Fruit fly (Drosophila melanogaster) whole organism, embryonic: ENCODE data around the gene CG10702.

Source experiments
- Awh ChIP-seq: fragments of 200-800 bp; sonication (Bioruptor generic); IDR thresholded peaks from 2 replicates; pipeline ENCODE4, ENCODE4 v1.3.6; 2022; ENCODE audit warnings: missing biosample characterization, missing genetic modification characterization
- Bteb2 ChIP-seq: fragments of 200-800 bp; sonication (Bioruptor generic); optimal IDR thresholded peaks from 2 replicates; lab custom pipeline; 2016; ENCODE audit warnings: missing biosample characterization, missing genetic modification characterization
- CG13287 ChIP-seq: fragments of 200-800 bp; sonication (Bioruptor generic); IDR thresholded peaks from 2 replicates; pipeline ENCODE4 v1.3.6; 2022; ENCODE audit warnings: missing biosample characterization, missing genetic modification characterization; ENCODE audit not compliant: partially characterized antibody
- CG8290 ChIP-seq, 3 experiments: fragments of 200-800 bp; sonication (Bioruptor generic); optimal IDR thresholded peaks; 2 replicates each; lab custom pipeline; 2016 to 2019; ENCODE audit warnings: missing biosample characterization in 3 of 3, missing genetic modification characterization in 3 of 3, mild to moderate bottlenecking in 2 of 3, moderate library complexity in 1 of 3
- CG8478 ChIP-seq: fragments of >200 bp; optimal IDR thresholded peaks from 2 replicates; lab custom pipeline; 2018
- CG9215 ChIP-seq: fragments of 200-800 bp; sonication (Bioruptor generic); IDR thresholded peaks from 2 replicates; pipeline ENCODE4 v1.3.6; 2022; ENCODE audit warnings: missing biosample characterization, missing genetic modification characterization
- Dek ChIP-seq: fragments of 200-800 bp; sonication (Bioruptor generic); optimal IDR thresholded peaks from 3 replicates; lab custom pipeline; 2019; ENCODE audit warnings: missing biosample characterization, mild to moderate bottlenecking, missing genetic modification characterization, moderate library complexity
- Hr78 ChIP-seq, 2 experiments: fragments of 200-800 bp in 1 of 2; fragments of >200 bp in 1 of 2; sonication (Bioruptor generic) in 1 of 2; optimal IDR thresholded peaks; 2 replicates each; lab custom pipeline; 2017 to 2019; ENCODE audit warnings: missing biosample characterization in 2 of 2, missing genetic modification characterization in 2 of 2, mild to moderate bottlenecking in 1 of 2, moderate library complexity in 1 of 2
- chinmo ChIP-seq: fragments of 200-800 bp; sonication (Bioruptor generic); IDR thresholded peaks from 4 replicates; pipeline ENCODE4 v1.3.6; 2022; ENCODE audit warnings: missing biosample characterization, missing genetic modification characterization; ENCODE audit not compliant: partially characterized antibody
- ranshi ChIP-seq: fragments of 200-800 bp; sonication (Bioruptor generic); IDR thresholded peaks from 2 replicates; pipeline ENCODE4 v1.3.6; 2022; ENCODE audit warnings: missing biosample characterization, missing genetic modification characterization

DNA sequence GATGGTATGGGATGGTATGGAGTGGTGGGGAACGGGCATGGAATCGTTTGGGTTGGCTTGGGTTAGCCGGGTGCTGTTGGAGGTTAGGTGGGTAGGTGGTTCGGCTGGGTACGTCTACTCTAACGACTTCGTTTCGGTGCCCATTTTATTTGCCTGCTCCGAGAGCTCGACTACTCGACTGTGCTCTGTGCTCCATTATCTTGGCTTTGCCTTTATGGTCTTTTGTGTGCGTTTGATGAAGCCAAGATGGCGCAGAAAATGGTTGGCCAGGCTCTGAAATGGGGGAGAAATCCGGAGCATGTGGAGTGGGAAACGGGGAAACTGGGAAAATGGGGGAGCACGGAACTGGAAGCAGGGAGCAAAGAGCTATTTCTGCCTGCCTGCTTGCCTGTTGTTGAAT, 24.2 kb upstream of the CG10702 start:
- TF ChIP-seq CG8478 (lab: Kevin White, UChicago) (no peak), Awh (GFP tag; lab: Robert Waterston, UW) (no peak), Dek (no peak), chinmo (GFP tag; lab: Robert Waterston, UW) (0 out of 4 replicates have a peak, but pooled peaks have one; percentile 12), CG13287 (GFP tag; lab: Robert Waterston, UW) (no peak), CG9215 (GFP tag; lab: Robert Waterston, UW) (no peak), CG8290 (GFP tag; optimal IDR thresholded peaks at IDR 0.05; lab: Kevin White, UChicago) (no peak), CG8290 (tag; optimal IDR thresholded peaks at IDR 0.05; lab: Kevin White, UChicago) (no peak), Bteb2 (GFP tag; lab: Kevin White, UChicago) (no peak), ranshi (GFP tag; lab: Robert Waterston, UW) (no peak), Hr78 (GFP tag; optimal IDR thresholded peaks at IDR 0.05; lab: Kevin White, UChicago) (no peak)
